Worm (Caenorhabditis elegans) whole organism, mixed stage, embryonic: ENCODE results near the gene glb-24.
A peak's percentile ranks its signal among the peaks of the same experiment; 100 is the strongest.

Experiments used
- M03D4.4 ChIP-seq: sonication (generic microtip); optimal IDR thresholded peaks from 2 replicates; lab custom pipeline; 2017; ENCODE audit warnings: mild to moderate bottlenecking, missing genetic modification characterization, missing compliant biosample characterization
- bed-3 ChIP-seq: fragments of 200-800 bp; sonication (Bioruptor generic); optimal IDR thresholded peaks from 3 replicates; lab custom pipeline; 2018; ENCODE audit warnings: mild to moderate bottlenecking, missing genetic modification characterization, moderate library complexity, missing compliant biosample characterization
- blmp-1 ChIP-seq: fragments of 150-350 bp; optimal IDR thresholded peaks from 2 replicates; lab custom pipeline; 2014; ENCODE audit warnings: missing biosample characterization, missing genetic modification characterization
- ceh-39 ChIP-seq: fragments of 150-350 bp; optimal IDR thresholded peaks from 2 replicates; lab custom pipeline; 2014; ENCODE audit warnings: missing biosample characterization, missing genetic modification characterization
- ceh-43 ChIP-seq: fragments of 200-800 bp; sonication (Bioruptor generic); optimal IDR thresholded peaks from 2 replicates; lab custom pipeline; 2018; ENCODE audit warnings: mild to moderate bottlenecking, missing genetic modification characterization, moderate library complexity, missing compliant biosample characterization
- ceh-83 ChIP-seq: fragments of 200-800 bp; sonication (Bioruptor generic); optimal IDR thresholded peaks from 2 replicates; lab custom pipeline; 2018; ENCODE audit warnings: mild to moderate bottlenecking, missing genetic modification characterization, missing compliant biosample characterization
- ces-1 ChIP-seq: fragments of 150-350 bp; optimal IDR thresholded peaks from 2 replicates; lab custom pipeline; 2014; ENCODE audit warnings: missing biosample characterization, missing genetic modification reagents, missing genetic modification characterization
- drap-1 ChIP-seq: fragments of 200-800 bp; sonication (Bioruptor generic); optimal IDR thresholded peaks from 3 replicates; lab custom pipeline; 2018; ENCODE audit warnings: mild to moderate bottlenecking, missing genetic modification characterization, missing compliant biosample characterization
- elt-1 ChIP-seq: sonication (generic microtip); optimal IDR thresholded peaks from 2 replicates; lab custom pipeline; 2017; ENCODE audit warnings: missing genetic modification characterization, mild to moderate bottlenecking, missing compliant biosample characterization, antibody characterized with exemption, moderate library complexity, borderline replicate concordance; ENCODE audit not compliant: insufficient read depth
- elt-3 ChIP-seq: fragments of 150-350 bp; optimal IDR thresholded peaks from 2 replicates; lab custom pipeline; 2014; ENCODE audit warnings: missing biosample characterization, missing genetic modification characterization
- flh-1 ChIP-seq: fragments of 200-800 bp; sonication (Bioruptor generic); optimal IDR thresholded peaks from 2 replicates; lab custom pipeline; 2018; ENCODE audit warnings: mild to moderate bottlenecking, missing genetic modification characterization, moderate library complexity, missing compliant biosample characterization
- ham-2 ChIP-seq: fragments of 200-800 bp; sonication (Bioruptor generic); optimal IDR thresholded peaks from 2 replicates; lab custom pipeline; 2018; ENCODE audit warnings: mild to moderate bottlenecking, missing genetic modification characterization, missing compliant biosample characterization
- hlh-1 ChIP-seq: fragments of 150-350 bp; optimal IDR thresholded peaks from 2 replicates; lab custom pipeline; 2014; ENCODE audit warnings: missing biosample characterization, missing genetic modification reagents, missing genetic modification characterization
- lin-13 ChIP-seq: fragments of 150-350 bp; optimal IDR thresholded peaks from 2 replicates; lab custom pipeline; 2014; ENCODE audit warnings: missing biosample characterization, missing genetic modification characterization
- lin-32 ChIP-seq: fragments of 200-800 bp; sonication (Bioruptor generic); optimal IDR thresholded peaks from 2 replicates; lab custom pipeline; 2018; ENCODE audit warnings: mild to moderate bottlenecking, missing genetic modification characterization, missing compliant biosample characterization
- lsy-2 ChIP-seq: fragments of 150-350 bp; optimal IDR thresholded peaks from 2 replicates; lab custom pipeline; 2014; ENCODE audit warnings: missing biosample characterization, missing genetic modification characterization
- mab-5 ChIP-seq: fragments of 150-350 bp; optimal IDR thresholded peaks from 2 replicates; lab custom pipeline; 2014; ENCODE audit warnings: missing biosample characterization, missing genetic modification characterization
- mep-1 ChIP-seq: fragments of 150-350 bp; optimal IDR thresholded peaks from 2 replicates; lab custom pipeline; 2017; ENCODE audit warnings: missing biosample characterization, missing genetic modification reagents, missing genetic modification characterization, inconsistent platforms
- nhr-237 ChIP-seq: fragments of 150-350 bp; optimal IDR thresholded peaks from 2 replicates; lab custom pipeline; 2014; ENCODE audit warnings: missing biosample characterization, missing genetic modification characterization
- nhr-28 ChIP-seq: fragments of 150-350 bp; optimal IDR thresholded peaks from 2 replicates; lab custom pipeline; 2014; ENCODE audit warnings: missing biosample characterization, missing genetic modification characterization
- nhr-76 ChIP-seq: sonication (generic microtip); optimal IDR thresholded peaks from 2 replicates; lab custom pipeline; 2017; ENCODE audit warnings: missing biosample characterization, missing genetic modification characterization
- pha-4 ChIP-seq: fragments of 150-350 bp; optimal IDR thresholded peaks from 2 replicates; lab custom pipeline; 2018; ENCODE audit warnings: missing biosample characterization, missing genetic modification reagents, missing genetic modification characterization
- sem-2 ChIP-seq: fragments of 200-800 bp; sonication (Bioruptor generic); optimal IDR thresholded peaks from 2 replicates; lab custom pipeline; 2018; ENCODE audit warnings: mild to moderate bottlenecking, missing genetic modification characterization, missing compliant biosample characterization
- snpc-4 ChIP-seq: fragments of 150-350 bp; optimal IDR thresholded peaks from 2 replicates; lab custom pipeline; 2014; ENCODE audit warnings: missing biosample characterization, missing genetic modification characterization
- tbx-8 ChIP-seq: fragments of 200-800 bp; sonication (Bioruptor generic); optimal IDR thresholded peaks from 2 replicates; lab custom pipeline; 2018; ENCODE audit warnings: mild to moderate bottlenecking, missing genetic modification characterization, moderate library complexity, missing compliant biosample characterization
- unc-120 ChIP-seq: sonication (generic microtip); optimal IDR thresholded peaks from 2 replicates; lab custom pipeline; 2017; ENCODE audit warnings: missing genetic modification characterization, missing compliant biosample characterization; ENCODE audit not compliant: poor library complexity, severe bottlenecking
- unc-39 ChIP-seq: fragments of 150-350 bp; optimal IDR thresholded peaks from 2 replicates; lab custom pipeline; 2014; ENCODE audit warnings: missing biosample characterization, missing genetic modification characterization
- unc-62 ChIP-seq: fragments of 150-350 bp; optimal IDR thresholded peaks from 2 replicates; lab custom pipeline; 2014; ENCODE audit warnings: missing biosample characterization, missing genetic modification reagents, missing genetic modification characterization

Gene glb-24

ce11 chrV:12906732-12907131, 21.0 kb upstream of the glb-24 start, which contains the start of gene ttr-29:
Gene ttr-29, minus strand, starts transcription at chrV:12906832.
- TF ChIP-seq unc-39 (tag; lab: Kevin White, UChicago) (no peak), sem-2 (GFP tag; lab: Kevin White, UChicago) (no peak), tbx-8 (GFP tag; lab: Kevin White, UChicago) (no peak), lsy-2 (tag; lab: Kevin White, UChicago) (no peak), elt-1 (no peak), ceh-43 (GFP tag; lab: Kevin White, UChicago) (no peak), unc-120 (tag; lab: Kevin White, UChicago) (no peak), lin-13 (no peak), mab-5 (tag; lab: Kevin White, UChicago) (no peak), nhr-28 (tag; lab: Kevin White, UChicago) (no peak), blmp-1 (tag; lab: Kevin White, UChicago) (no peak), nhr-237 (no peak), ham-2 (GFP tag; lab: Kevin White, UChicago) (no peak), ceh-83 (GFP tag; lab: Kevin White, UChicago) (no peak), ceh-39 (tag; lab: Kevin White, UChicago) (no peak), nhr-76 (tag; lab: Kevin White, UChicago) (no peak), pha-4 (tag; lab: Kevin White, UChicago) (no peak), ces-1 (no peak), drap-1 (GFP tag; lab: Kevin White, UChicago) (no peak), unc-62 (GFP tag; lab: Kevin White, UChicago) (no peak)

DNA sequence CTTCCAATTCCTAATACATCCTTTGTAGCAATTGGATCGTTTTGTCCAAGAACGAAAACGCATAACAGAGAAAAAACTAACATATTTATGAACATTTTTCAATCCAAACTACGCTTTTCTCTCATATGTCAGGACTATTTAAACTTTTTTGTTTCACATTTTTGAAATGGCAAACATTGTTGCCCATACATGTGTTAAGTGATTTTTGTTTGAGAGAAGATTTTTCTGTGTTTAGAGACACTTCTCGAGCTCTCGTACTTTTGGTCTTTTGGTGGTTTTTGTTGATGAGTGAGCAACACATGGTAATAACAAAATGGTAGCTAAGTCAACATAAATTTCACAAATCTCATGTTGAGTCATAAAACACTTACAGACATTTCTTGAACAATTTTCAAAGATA, 19.3 kb upstream of the glb-24 start, which contains the start of gene ttr-28:
TSS of gene ttr-28 (minus strand) at position 101 of the 400 bp plus-strand sequence.
- no peak for TF ChIP-seq tbx-8 (GFP tag; lab: Kevin White, UChicago)

DNA sequence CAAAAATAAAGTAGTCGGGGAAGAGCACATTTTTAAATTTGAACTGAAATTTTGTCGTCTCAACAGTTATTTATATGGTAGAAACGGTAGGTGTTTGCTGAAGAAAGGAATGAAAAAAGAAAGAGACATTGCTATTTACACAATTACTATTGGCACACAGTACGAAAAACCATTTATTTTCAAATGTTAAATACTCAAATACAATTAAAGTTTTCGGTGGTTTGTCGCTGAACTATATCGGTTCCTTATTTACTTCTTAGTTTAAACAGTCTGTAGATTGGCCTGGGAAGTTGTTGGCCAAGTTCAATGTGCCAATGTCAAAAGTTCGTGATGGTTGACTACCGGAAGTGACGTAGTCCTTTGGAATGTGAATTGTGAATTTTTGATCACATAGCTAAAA, 18.3 kb upstream of the glb-24 start, which contains the start of gene ttr-27:
TSS of gene ttr-27 (minus strand) at position 45 of the 400 bp plus-strand sequence.
- TF ChIP-seq lsy-2 (tag; lab: Kevin White, UChicago) (no peak), unc-62 (GFP tag; lab: Kevin White, UChicago) (no peak), sem-2 (GFP tag; lab: Kevin White, UChicago) (no peak), hlh-1 (tag; lab: Kevin White, UChicago) (no peak), blmp-1 (tag; lab: Kevin White, UChicago) (no peak), mab-5 (tag; lab: Kevin White, UChicago) (no peak), ces-1 (no peak), mep-1 (tag; lab: Kevin White, UChicago) (no peak), ceh-39 (tag; lab: Kevin White, UChicago) (no peak), elt-1 (no peak), unc-39 (tag; lab: Kevin White, UChicago) (no peak), ceh-83 (GFP tag; lab: Kevin White, UChicago) (no peak), elt-3 (tag; lab: Kevin White, UChicago) (no peak), bed-3 (GFP tag; lab: Kevin White, UChicago) (no peak), flh-1 (GFP tag; lab: Kevin White, UChicago) (no peak), M03D4.4 (no peak), lin-32 (GFP tag; lab: Kevin White, UChicago) (no peak), snpc-4 (tag; lab: Kevin White, UChicago) (no peak), unc-120 (tag; lab: Kevin White, UChicago) (no peak)

ce11 chrV:12901301-12901700, 15.5 kb upstream of the glb-24 start:
- TF ChIP-seq ces-1, result peak; percentile 89
- no peak for TF ChIP-seq bed-3 (GFP tag; lab: Kevin White, UChicago)
- no peak for TF ChIP-seq snpc-4 (tag; lab: Kevin White, UChicago)
- TF ChIP-seq lin-32 (GFP tag; lab: Kevin White, UChicago), result no peak
- TF ChIP-seq, all 35 proteins: peak for 1

- TF ChIP-seq unc-62 (GFP tag; lab: Kevin White, UChicago), result peak; percentile 53
- TF ChIP-seq lsy-2 (tag; lab: Kevin White, UChicago), result no peak
- TF ChIP-seq ces-1, result peak; percentile 58
- TF ChIP-seq, all 35 proteins: peak for 2
Observed at ce11 chrV:12898583-12899232, 12.9 kb upstream of the glb-24 start.
